Fruit fly (Drosophila melanogaster): ENCODE data around the gene CG1737.

The CG1737 gene

dm6 chrX:11391364-11391915 lies 41.0 kb downstream of the CG1737 start (continued):
- no peak for TF ChIP-seq CG31388 (GFP tag; optimal IDR thresholded peaks at IDR 0.05)
- peak; percentile 59 for TF ChIP-seq CG2678 (tag; optimal IDR thresholded peaks at IDR 0.05)
- TF ChIP-seq NC2β (GFP tag; optimal IDR thresholded peaks at IDR 0.05) = no peak
- TF ChIP-seq CG6683 (GFP tag; optimal IDR thresholded peaks at IDR 0.05) = no peak
- peak; percentile 33 for TF ChIP-seq PHDP (tag; optimal IDR thresholded peaks at IDR 0.05)
- peak; percentile 34; the same call in 1 of the 2 replicates for TF ChIP-seq Atf6 (GFP tag; IDR thresholded peaks at IDR 0.05)
- TF ChIP-seq CG13624 (GFP tag; optimal IDR thresholded peaks at IDR 0.05) = no peak
- no peak for TF ChIP-seq hkb (optimal IDR thresholded peaks at IDR 0.05)
- TF ChIP-seq hkb (GFP tag; IDR thresholded peaks at IDR 0.05) = peak; percentile 56; the same call in 1 of the 2 replicates
- TF ChIP-seq CG2199 (GFP tag; IDR thresholded peaks at IDR 0.05) = no peak
- no peak for TF ChIP-seq CG10209 (GFP tag; optimal IDR thresholded peaks at IDR 0.05)
- TF ChIP-seq croc (GFP tag; conservative IDR thresholded peaks at IDR 0.05) = no peak
- no peak for TF ChIP-seq odd (GFP tag; optimal IDR thresholded peaks at IDR 0.05)
- TF ChIP-seq dm (GFP tag; optimal IDR thresholded peaks at IDR 0.05) = no peak
- TF ChIP-seq rib (GFP tag; IDR thresholded peaks at IDR 0.05) = 0 out of 2 replicates have a peak, but pooled peaks have one; percentile 29
- no peak for TF ChIP-seq zen2 (GFP tag; IDR thresholded peaks at IDR 0.05; ENCODE audit: partially characterized antibody)
- TF ChIP-seq Meics (GFP tag; optimal IDR thresholded peaks at IDR 0.05) = no peak
- 0 out of 2 replicates have a peak, but pooled peaks have one; percentile 6 for TF ChIP-seq seq (GFP tag; IDR thresholded peaks at IDR 0.05)
- TF ChIP-seq CG18764 (GFP tag; optimal IDR thresholded peaks at IDR 0.05) = no peak
- peak; percentile 46; the same call in 1 of the 3 replicates for TF ChIP-seq CG11560 (tag; IDR thresholded peaks at IDR 0.05)
- TF ChIP-seq CG12071 (GFP tag; optimal IDR thresholded peaks at IDR 0.05) = no peak
- TF ChIP-seq CG4360 (GFP tag; IDR thresholded peaks at IDR 0.05) = peak; percentile 96
- peak; percentile 77 for TF ChIP-seq sens (GFP tag)
- TF ChIP-seq sd (tag; optimal IDR thresholded peaks at IDR 0.05) = peak; percentile 97
- TF ChIP-seq ssp (GFP tag; IDR thresholded peaks at IDR 0.05) = peak; percentile 35; the same call in 1 of the 2 replicates
- TF ChIP-seq B-H2 (GFP tag; optimal IDR thresholded peaks at IDR 0.05) = peak; percentile 7
- no peak for TF ChIP-seq CG6175 (GFP tag; IDR thresholded peaks at IDR 0.05)
- TF ChIP-seq Nf-YA (GFP tag; IDR thresholded peaks at IDR 0.05) = no peak
- TF ChIP-seq Side (GFP tag; optimal IDR thresholded peaks at IDR 0.05) = peak; percentile 8
- TF ChIP-seq stwl (tag; optimal IDR thresholded peaks at IDR 0.05) = no peak
- peak; percentile 44 for TF ChIP-seq CG13424 (tag; optimal IDR thresholded peaks at IDR 0.05)
- TF ChIP-seq onecut (GFP tag; IDR thresholded peaks at IDR 0.05) = no peak
- TF ChIP-seq CG14441 (GFP tag; IDR thresholded peaks at IDR 0.05) = peak; percentile 78
- TF ChIP-seq TFAM (GFP tag; optimal IDR thresholded peaks at IDR 0.05) = no peak
- TF ChIP-seq CG13296 (GFP tag; optimal IDR thresholded peaks at IDR 0.05) = no peak
- no peak for TF ChIP-seq insv (GFP tag; optimal IDR thresholded peaks at IDR 0.05)
- no peak for TF ChIP-seq exex (tag; optimal IDR thresholded peaks at IDR 0.05)
- 0 out of 2 replicates have a peak, but pooled peaks have one; percentile 55 for TF ChIP-seq chm (GFP tag; IDR thresholded peaks at IDR 0.05)
- TF ChIP-seq p53 (GFP tag; optimal IDR thresholded peaks at IDR 0.05) = no peak
- no peak for TF ChIP-seq hth (optimal IDR thresholded peaks at IDR 0.05)
- peak; percentile 57 for TF ChIP-seq Fer3 (tag; optimal IDR thresholded peaks at IDR 0.05)
- peak; percentile 6 for TF ChIP-seq Dek (tag; optimal IDR thresholded peaks at IDR 0.05)
- TF ChIP-seq Vsx1 (GFP tag; optimal IDR thresholded peaks at IDR 0.05) = no peak
- peak; percentile 13 for TF ChIP-seq salm (tag; optimal IDR thresholded peaks at IDR 0.05)
- no peak for TF ChIP-seq CG18262 (tag; optimal IDR thresholded peaks at IDR 0.05)
- peak; percentile 10 for TF ChIP-seq gro (GFP tag; optimal IDR thresholded peaks at IDR 0.05)
- no peak for TF ChIP-seq Sry-β (GFP tag; optimal IDR thresholded peaks at IDR 0.05)
- no peak for TF ChIP-seq HLH54F (GFP tag; optimal IDR thresholded peaks at IDR 0.05)
- TF ChIP-seq Hand (GFP tag; optimal IDR thresholded peaks at IDR 0.05) = no peak
- TF ChIP-seq tio (GFP tag; optimal IDR thresholded peaks at IDR 0.05) = no peak
- TF ChIP-seq E2f2 (GFP tag; IDR thresholded peaks at IDR 0.05) = no peak
